Fruit fly (Drosophila melanogaster): ENCODE results near the gene moi.
A peak's percentile ranks its signal among the peaks of the same experiment; 100 is the strongest.

Gene moi

DNA sequence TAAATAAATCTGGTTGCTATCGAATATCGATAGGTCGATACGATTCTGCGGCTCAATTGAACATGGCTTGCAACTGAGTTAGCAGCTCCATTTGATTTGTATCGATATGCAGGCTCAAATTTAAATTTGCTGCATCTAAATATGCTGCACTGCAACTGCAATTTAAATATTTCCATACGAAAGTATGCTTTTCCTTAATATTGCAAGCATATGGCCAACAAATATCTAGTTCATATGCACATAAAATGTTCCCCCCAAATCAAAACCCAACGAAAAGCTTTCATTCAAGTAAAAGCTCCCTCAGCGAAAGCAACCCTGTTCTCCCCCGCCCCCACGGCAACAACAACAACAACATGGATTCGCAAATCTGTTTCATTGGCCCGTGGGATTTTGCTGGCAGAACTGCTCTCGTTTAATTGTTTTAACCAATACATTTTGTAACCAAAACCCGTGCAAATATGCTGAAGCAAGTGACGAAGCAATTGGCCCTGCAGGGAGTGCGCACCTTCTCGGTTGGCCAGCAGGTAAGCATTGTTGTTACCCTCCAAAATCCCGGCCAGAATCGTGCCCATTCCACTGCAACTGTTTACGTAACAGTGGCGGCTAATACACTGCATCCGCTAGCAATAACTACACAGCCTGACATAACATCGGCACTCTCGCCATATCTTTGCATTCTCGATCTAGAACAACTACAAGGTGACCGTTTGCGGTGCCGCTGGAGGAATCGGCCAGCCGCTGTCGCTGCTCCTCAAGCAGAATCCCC is 29.1 kb upstream of the moi start, which contains the start of the genes CG7168 and Mdh2 (continued):
- TF ChIP-seq zen2 (GFP tag; IDR thresholded peaks at IDR 0.05; ENCODE audit: partially characterized antibody) = peak; percentile 67; the same call in 2 of the 3 replicates
- TF ChIP-seq CG14014 (GFP tag; IDR thresholded peaks at IDR 0.05) = no peak
- TF ChIP-seq cad (GFP tag; optimal IDR thresholded peaks at IDR 0.05) = no peak
- no peak for TF ChIP-seq CG18764 (GFP tag; optimal IDR thresholded peaks at IDR 0.05)
- no peak for TF ChIP-seq tap (tag; optimal IDR thresholded peaks at IDR 0.05)
- TF ChIP-seq Nf-YC (tag; optimal IDR thresholded peaks at IDR 0.05) = peak; percentile 83
- TF ChIP-seq sqz (GFP tag; optimal IDR thresholded peaks at IDR 0.05) = no peak
- TF ChIP-seq disco-r (GFP tag; optimal IDR thresholded peaks at IDR 0.05) = no peak
- TF ChIP-seq cg (GFP tag; optimal IDR thresholded peaks at IDR 0.05) = no peak
- TF ChIP-seq CG7786 (GFP tag; optimal IDR thresholded peaks at IDR 0.05) = no peak
- no peak for TF ChIP-seq CG9932 (GFP tag; IDR thresholded peaks at IDR 0.05)
- TF ChIP-seq slbo (GFP tag; IDR thresholded peaks at IDR 0.05) = no peak
- peak; percentile 51 for TF ChIP-seq scrt (GFP tag; optimal IDR thresholded peaks at IDR 0.05)
- TF ChIP-seq CG12659 (GFP tag; optimal IDR thresholded peaks at IDR 0.05) = peak; percentile 77
- TF ChIP-seq CG3847 (GFP tag; IDR thresholded peaks at IDR 0.05) = no peak
- no peak for TF ChIP-seq Vsx1 (GFP tag; optimal IDR thresholded peaks at IDR 0.05)
- no peak for TF ChIP-seq CG6689 (GFP tag; IDR thresholded peaks at IDR 0.05)
- peak; percentile 60 for TF ChIP-seq Sin3A (optimal IDR thresholded peaks at IDR 0.05)
- peak; percentile 9 for TF ChIP-seq chn (GFP tag; optimal IDR thresholded peaks at IDR 0.05)
- TF ChIP-seq CG12769 (tag; optimal IDR thresholded peaks at IDR 0.05) = peak; percentile 69
- no peak for TF ChIP-seq CG5180 (GFP tag; optimal IDR thresholded peaks at IDR 0.05)

DNA sequence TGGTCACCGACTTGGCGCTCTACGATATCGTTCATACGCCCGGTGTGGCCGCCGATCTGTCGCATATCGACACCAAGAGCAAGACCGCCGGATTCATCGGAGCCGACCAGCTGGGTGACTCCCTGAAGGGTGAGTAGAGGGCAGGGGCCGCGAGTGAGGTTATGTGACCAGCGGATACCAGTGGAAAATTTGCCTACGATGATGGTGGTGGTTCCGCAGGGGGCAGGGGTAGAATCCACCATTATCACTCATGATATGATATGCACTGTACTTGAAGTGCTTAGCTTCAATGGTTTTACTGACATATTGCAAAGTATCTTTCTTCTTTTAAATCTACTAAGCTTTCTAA is 28.5 kb upstream of the moi start:
- TF ChIP-seq gcm (GFP tag; optimal IDR thresholded peaks at IDR 0.05) (peak; percentile 44), fd64A (GFP tag; optimal IDR thresholded peaks at IDR 0.05) (no peak), Pdp1 (GFP tag; optimal IDR thresholded peaks at IDR 0.05) (peak in 1 of 2 experiments; percentile 24), tup (GFP tag; optimal IDR thresholded peaks at IDR 0.05) (no peak), HLH4C (GFP tag; IDR thresholded peaks at IDR 0.05; ENCODE audit: partially characterized antibody) (0 out of 3 replicates have a peak, but pooled peaks have one; percentile 20), ara (GFP tag; IDR thresholded peaks at IDR 0.05) (0 out of 2 replicates have a peak, but pooled peaks have one; percentile 25), CG12219 (GFP tag; optimal IDR thresholded peaks at IDR 0.05) (no peak), Aef1 (GFP tag; IDR thresholded peaks at IDR 0.05) (no peak), ci (GFP tag; IDR thresholded peaks at IDR 0.05) (0 out of 3 replicates have a peak, but pooled peaks have one; percentile 44), Dref (GFP tag; IDR thresholded peaks at IDR 0.05) (peak; percentile 18; the same call in 1 of the 2 replicates), fu2 (GFP tag; optimal IDR thresholded peaks at IDR 0.05) (peak; percentile 20), crol (GFP tag; IDR thresholded peaks at IDR 0.05) (peak; percentile 86), CG14441 (GFP tag; IDR thresholded peaks at IDR 0.05) (0 out of 2 replicates have a peak, but pooled peaks have one; percentile 13), CG11695 (GFP tag; IDR thresholded peaks at IDR 0.05) (0 out of 3 replicates have a peak, but pooled peaks have one; percentile 39), ERR (GFP tag; optimal IDR thresholded peaks at IDR 0.05) (peak; percentile 92), NFAT (GFP tag; IDR thresholded peaks at IDR 0.05) (peak; percentile 75), NC2β (GFP tag; optimal IDR thresholded peaks at IDR 0.05) (no peak), bigmax (GFP tag; optimal IDR thresholded peaks at IDR 0.05) (peak; percentile 94)

All from whole organism, embryonic.